Worm (Caenorhabditis elegans): ENCODE results near the gene cest-28.

DNA sequence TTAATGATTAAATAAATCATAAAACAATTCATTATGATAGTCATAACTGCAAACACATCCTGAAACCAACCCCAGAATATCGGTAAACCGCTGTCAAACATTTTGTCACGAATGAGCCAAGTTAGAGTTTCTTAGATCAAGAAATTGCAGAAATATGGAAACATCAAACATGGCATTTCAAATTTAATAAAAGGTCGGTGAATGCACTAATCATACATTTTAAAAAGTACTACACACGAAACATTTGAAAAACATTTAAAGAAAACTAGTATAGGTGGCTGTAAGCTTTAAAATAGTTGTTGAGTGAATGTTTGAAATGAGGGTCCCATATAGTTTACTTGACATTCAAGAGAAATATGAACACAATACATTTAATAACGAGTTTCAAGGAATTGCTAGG, 879 bp upstream of the cest-28 start, which contains the start of gene str-180:
- TF ChIP-seq W03F9.2 (tag; optimal IDR thresholded peaks at IDR 0.05), result no peak
- no peak for TF ChIP-seq dao-5 (tag; optimal IDR thresholded peaks at IDR 0.05)
